Worm (Caenorhabditis elegans) whole organism, L4 larva: Measurements from ENCODE around the gene ifo-1.

ENCODE experiments used
- F10B5.3 ChIP-seq: sonication (generic microtip); optimal IDR thresholded peaks from 2 replicates; lab custom pipeline; 2016; ENCODE audit warnings: mild to moderate bottlenecking, missing genetic modification characterization, missing compliant biosample characterization
- F37D6.2 ChIP-seq: sonication (generic microtip); optimal IDR thresholded peaks from 2 replicates; lab custom pipeline; 2016; ENCODE audit warnings: mild to moderate bottlenecking, missing genetic modification characterization, missing compliant biosample characterization
- T26A8.4 ChIP-seq: fragments of 200-800 bp; sonication (Bioruptor generic); IDR thresholded peaks from 2 replicates; pipeline ENCODE4 v1.3.6; 2022; ENCODE audit warnings: missing genetic modification characterization, missing compliant biosample characterization
- aha-1 ChIP-seq: fragments of 150-350 bp; peaks from one replicate; lab custom pipeline; 2014; ENCODE audit warnings: missing biosample characterization, missing genetic modification characterization
- ama-1 ChIP-seq: fragments of 150-350 bp; optimal IDR thresholded peaks from 2 replicates; lab custom pipeline; 2014; ENCODE audit warnings: inconsistent platforms, mixed read lengths
- ceh-82 ChIP-seq: sonication (generic microtip); optimal IDR thresholded peaks from 2 replicates; lab custom pipeline; 2017; ENCODE audit warnings: missing biosample characterization, missing genetic modification characterization
- ces-1 ChIP-seq: fragments of 150-350 bp; sonication (generic microtip); optimal IDR thresholded peaks from 4 replicates; lab custom pipeline; 2014; ENCODE audit warnings: missing biosample characterization, missing genetic modification reagents, missing genetic modification characterization
- ctbp-1 ChIP-seq: fragments of 200-800 bp; sonication (Bioruptor generic); IDR thresholded peaks from 2 replicates; pipeline ENCODE4 v1.3.6; 2022; ENCODE audit warnings: missing genetic modification reagents, missing genetic modification characterization, missing compliant biosample characterization
- daf-19 ChIP-seq: fragments of 200-800 bp; sonication (Bioruptor generic); conservative IDR thresholded peaks from 2 replicates; pipeline ENCODE4 v1.3.6; 2022; ENCODE audit warnings: missing genetic modification characterization, missing compliant biosample characterization
- daf-8 ChIP-seq: fragments of 200-800 bp; sonication (Bioruptor generic); IDR thresholded peaks from 2 replicates; pipeline ENCODE4 v1.3.6; 2022; ENCODE audit warnings: missing genetic modification characterization, missing compliant biosample characterization
- dmd-9 ChIP-seq: fragments of 200-800 bp; sonication (Bioruptor generic); IDR thresholded peaks from 2 replicates; pipeline ENCODE4 v1.3.6; 2022; ENCODE audit warnings: missing genetic modification reagents, missing genetic modification characterization, missing compliant biosample characterization
- dve-1 ChIP-seq: sonication (generic microtip); optimal IDR thresholded peaks from 2 replicates; lab custom pipeline; 2017; ENCODE audit warnings: antibody characterized with exemption, mild to moderate bottlenecking, missing genetic modification characterization, missing compliant biosample characterization; ENCODE audit not compliant: insufficient read depth
- egl-43 ChIP-seq: fragments of 200-800 bp; sonication (Bioruptor generic); IDR thresholded peaks from 2 replicates; pipeline ENCODE4 v1.3.6; 2022; ENCODE audit warnings: missing genetic modification reagents, missing genetic modification characterization, missing compliant biosample characterization
- hif-1 ChIP-seq, 2 experiments: sonication (generic microtip); optimal IDR thresholded peaks; 2 replicates each; lab custom pipeline; 2016 to 2017; ENCODE audit warnings: missing compliant biosample characterization in 2 of 2, missing genetic modification characterization in 2 of 2, missing genetic modification reagents in 2 of 2, missing genotype in 2 of 2, mild to moderate bottlenecking in 1 of 2
- jun-1 ChIP-seq: fragments of 150-350 bp; optimal IDR thresholded peaks from 2 replicates; lab custom pipeline; 2014; ENCODE audit warnings: missing biosample characterization, missing genetic modification reagents, missing genetic modification characterization
- lin-39 ChIP-seq: fragments of 150-350 bp; optimal IDR thresholded peaks from 2 replicates; lab custom pipeline; 2014; ENCODE audit warnings: missing biosample characterization, missing genetic modification reagents, missing genetic modification characterization
- mes-2 ChIP-seq: sonication (generic microtip); optimal IDR thresholded peaks from 2 replicates; lab custom pipeline; 2016; ENCODE audit warnings: missing genotype, mild to moderate bottlenecking, missing genetic modification characterization, missing compliant biosample characterization; ENCODE audit not compliant: poor library complexity, severe bottlenecking
- nhr-102 ChIP-seq: sonication (generic microtip); optimal IDR thresholded peaks from 2 replicates; lab custom pipeline; 2016; ENCODE audit warnings: mild to moderate bottlenecking, missing genetic modification characterization, moderate library complexity, missing compliant biosample characterization
- nhr-11 ChIP-seq: fragments of 150-350 bp; optimal IDR thresholded peaks from 2 replicates; lab custom pipeline; 2014; ENCODE audit warnings: missing biosample characterization, missing genetic modification characterization
- nhr-25 ChIP-seq: sonication (generic microtip); optimal IDR thresholded peaks from 2 replicates; lab custom pipeline; 2017; ENCODE audit warnings: missing genetic modification characterization, mild to moderate bottlenecking, missing compliant biosample characterization, antibody characterized with exemption, moderate library complexity, borderline replicate concordance; ENCODE audit not compliant: insufficient read depth
- nhr-28 ChIP-seq: fragments of 150-350 bp; optimal IDR thresholded peaks from 2 replicates; lab custom pipeline; 2014; ENCODE audit warnings: missing biosample characterization, missing genetic modification characterization
- php-3 ChIP-seq: fragments of 200-800 bp; sonication (Bioruptor generic); IDR thresholded peaks from 2 replicates; pipeline ENCODE4 v1.3.6; 2022; ENCODE audit warnings: missing genetic modification reagents, missing genetic modification characterization, missing compliant biosample characterization
- rbr-2 ChIP-seq: sonication (generic microtip); optimal IDR thresholded peaks from 2 replicates; lab custom pipeline; 2016; ENCODE audit warnings: missing genotype, missing genetic modification characterization, missing compliant biosample characterization
- saeg-2 ChIP-seq: fragments of 200-800 bp; sonication (Bioruptor generic); IDR thresholded peaks from 2 replicates; pipeline ENCODE4 v1.3.6; 2022; ENCODE audit warnings: missing genetic modification reagents, missing genetic modification characterization, missing compliant biosample characterization
- sdz-12 ChIP-seq: fragments of 200-800 bp; sonication (Bioruptor generic); optimal IDR thresholded peaks from 2 replicates; lab custom pipeline; 2018; ENCODE audit warnings: mild to moderate bottlenecking, missing genetic modification characterization, missing compliant biosample characterization
- set-16 ChIP-seq: fragments of 200-800 bp; sonication (Bioruptor generic); IDR thresholded peaks from 2 replicates; pipeline ENCODE4 v1.3.6; 2022; ENCODE audit warnings: missing genetic modification reagents, missing genetic modification characterization, missing compliant biosample characterization
- spr-1 ChIP-seq: sonication (generic microtip); optimal IDR thresholded peaks from 2 replicates; lab custom pipeline; 2016; ENCODE audit warnings: mild to moderate bottlenecking, missing genetic modification characterization, missing compliant biosample characterization
- spr-3 ChIP-seq: fragments of 200-800 bp; sonication (Bioruptor generic); optimal IDR thresholded peaks from 2 replicates; lab custom pipeline; 2018; ENCODE audit warnings: mild to moderate bottlenecking, missing genetic modification characterization, missing compliant biosample characterization
- tag-97 ChIP-seq: fragments of 200-800 bp; sonication (Bioruptor generic); IDR thresholded peaks from 2 replicates; pipeline ENCODE4 v1.3.6; 2022; ENCODE audit warnings: missing genetic modification characterization, missing compliant biosample characterization
- unc-39 ChIP-seq: sonication (generic microtip); optimal IDR thresholded peaks from 2 replicates; lab custom pipeline; 2017; ENCODE audit warnings: missing biosample characterization, missing genetic modification characterization
- unc-62 ChIP-seq, 3 experiments: fragments of 150-350 bp in 1 of 3; sonication (generic microtip); optimal IDR thresholded peaks in 2 of 3; peaks in 1 of 3; 1 replicate in 1 of 3; 2 replicates in 2 of 3; lab custom pipeline; 2014 to 2017; ENCODE audit warnings: missing biosample characterization in 3 of 3, missing genetic modification characterization in 3 of 3, missing genetic modification reagents in 3 of 3, missing genotype in 1 of 3
- vab-7 ChIP-seq: fragments of 200-800 bp; sonication (Bioruptor generic); IDR thresholded peaks from 2 replicates; pipeline ENCODE4 v1.3.6; 2022; ENCODE audit warnings: missing genetic modification reagents, missing genetic modification characterization, missing compliant biosample characterization
- zfp-3 ChIP-seq: fragments of 200-800 bp; sonication (Bioruptor generic); conservative IDR thresholded peaks from 2 replicates; pipeline ENCODE4 v1.3.6; 2022; ENCODE audit warnings: missing genetic modification reagents, missing genetic modification characterization, missing compliant biosample characterization

The ifo-1 gene

ce11 chrIV:7310842-7311241 lies 15.6 kb downstream of the ifo-1 start:
- TF ChIP-seq mes-2 (tag; lab: Kevin White, UChicago) (no peak), aha-1 (peak; percentile 97), unc-62 (GFP tag; optimal IDR thresholded peaks at IDR 0.05 in 1 of 2; lab: Kevin White, UChicago) (peak in 1 of 2 experiments; percentile 50), unc-62 (tag; optimal IDR thresholded peaks at IDR 0.05; lab: Kevin White, UChicago) (no peak)

ce11 chrIV:7310410-7310809 lies 16.1 kb downstream of the ifo-1 start, which contains the start of gene grl-4:
Gene grl-4 (minus strand): TSS chrIV:7310760.
- peak; percentile 81; the same call in 1 of the 2 replicates for TF ChIP-seq set-16
- no peak for TF ChIP-seq sdz-12 (GFP tag; lab: Kevin White, UChicago)
- TF ChIP-seq egl-43 = peak; percentile 55; the same call in 1 of the 2 replicates
- 0 out of 2 replicates have a peak, but pooled peaks have one; percentile 35 for TF ChIP-seq saeg-2 (GFP tag; lab: Robert Waterston, UW)

- TF ChIP-seq vab-7 (GFP tag; lab: Robert Waterston, UW) = no peak
- TF ChIP-seq nhr-28 (tag; lab: Kevin White, UChicago) = peak; percentile 12
- peak; percentile 30 for TF ChIP-seq ama-1
These were observed 16.8 kb downstream of the ifo-1 start for ce11 chrIV:7309678-7310077.

- TF ChIP-seq dmd-9 (GFP tag; lab: Robert Waterston, UW) (no peak), spr-1 (tag; lab: Kevin White, UChicago) (no peak), hif-1 (tag; optimal IDR thresholded peaks at IDR 0.05; lab: Kevin White, UChicago) (no peak)
- TF ChIP-seq, all 104 proteins: peak for 0
These were observed 17.5 kb downstream of the ifo-1 start, which contains the start of gene F42C5.6 for ce11 chrIV:7308974-7309373. Gene F42C5.6 (minus strand): TSS chrIV:7309074.

ce11 chrIV:7305325-7305724 lies 21.1 kb downstream of the ifo-1 start, which contains the start of gene npr-27:
Gene npr-27 (plus strand): TSS chrIV:7305625.
- no peak for TF ChIP-seq T26A8.4 (GFP tag; lab: Robert Waterston, UW)
- no peak for TF ChIP-seq lin-39
- no peak for TF ChIP-seq daf-19
- TF ChIP-seq ceh-82 (tag; lab: Kevin White, UChicago) = no peak
- TF ChIP-seq nhr-25 = no peak
- no peak for TF ChIP-seq spr-3 (GFP tag; lab: Kevin White, UChicago)
- TF ChIP-seq F37D6.2 (tag; lab: Kevin White, UChicago) = no peak
- TF ChIP-seq ctbp-1 (GFP tag; lab: Robert Waterston, UW) = no peak
- no peak for TF ChIP-seq nhr-102 (tag; lab: Kevin White, UChicago)
- TF ChIP-seq saeg-2 (GFP tag; lab: Robert Waterston, UW) = no peak
- TF ChIP-seq tag-97 (GFP tag; lab: Robert Waterston, UW) = no peak
- TF ChIP-seq set-16 = no peak
- TF ChIP-seq dve-1 (tag; lab: Kevin White, UChicago) = no peak
- no peak for TF ChIP-seq unc-39 (tag; lab: Kevin White, UChicago)
- TF ChIP-seq F10B5.3 (tag; lab: Kevin White, UChicago) = no peak

ce11 chrIV:7301481-7301880 lies 25.0 kb downstream of the ifo-1 start:
- TF ChIP-seq jun-1 (tag; lab: Kevin White, UChicago) (no peak), unc-39 (tag; lab: Kevin White, UChicago) (no peak), tag-97 (GFP tag; lab: Robert Waterston, UW) (no peak), zfp-3 (GFP tag; lab: Robert Waterston, UW) (no peak), php-3 (GFP tag; lab: Robert Waterston, UW) (no peak), ces-1 (GFP tag; lab: Kevin White, UChicago) (no peak), F37D6.2 (tag; lab: Kevin White, UChicago) (no peak), set-16 (no peak), nhr-11 (tag; lab: Kevin White, UChicago) (no peak), daf-8 (GFP tag; lab: Robert Waterston, UW) (no peak), rbr-2 (tag; lab: Kevin White, UChicago) (no peak)
